Fruit fly (Drosophila melanogaster) whole organism: ENCODE results near the gene jim.

Experiments
- CG8478 ChIP-seq: fragments of >200 bp; optimal IDR thresholded peaks from 2 replicates; lab custom pipeline; 2018; ENCODE audit warnings: inconsistent platforms
- Dll ChIP-seq: fragments of >200 bp; optimal IDR thresholded peaks from 2 replicates; lab custom pipeline; 2017
- EcR ChIP-seq, 2 experiments: fragments of >200 bp; optimal IDR thresholded peaks; 2 replicates each; lab custom pipeline; 2017; ENCODE audit warnings: missing biosample characterization in 2 of 2, missing genetic modification characterization in 2 of 2, missing genetic modification reagents in 2 of 2
- psq ChIP-seq: fragments of >200 bp; optimal IDR thresholded peaks from 2 replicates; lab custom pipeline; 2017
- usp ChIP-seq: fragments of >200 bp; optimal IDR thresholded peaks from 2 replicates; lab custom pipeline; 2017; ENCODE audit warnings: missing biosample characterization, missing genetic modification characterization, mixed read lengths

- no peak for TF ChIP-seq psq (lab: Kevin White, UChicago)
- no peak for TF ChIP-seq Dll (lab: Kevin White, UChicago)
- no peak for TF ChIP-seq CG8478
- no peak for TF ChIP-seq usp (GFP tag; lab: Kevin White, UChicago)
- TF ChIP-seq EcR (GFP tag; optimal IDR thresholded peaks at IDR 0.05; lab: Kevin White, UChicago) = no peak
Observed at dm6 chr3L:22749987-22750386, 85.0 kb downstream of the jim start.
